Worm (Caenorhabditis elegans): ENCODE data around the gene Y53G8AM.4.

- TF ChIP-seq snpc-4 (tag; optimal IDR thresholded peaks at IDR 0.05) (no peak), nhr-76 (tag; optimal IDR thresholded peaks at IDR 0.05) (no peak), unc-39 (tag; optimal IDR thresholded peaks at IDR 0.05) (no peak), elt-3 (tag; optimal IDR thresholded peaks at IDR 0.05) (no peak), ces-1 (GFP tag; optimal IDR thresholded peaks at IDR 0.05) (no peak)
Measured at ce11 chrIII:3241361-3241760, 14.1 kb downstream of the Y53G8AM.4 start.
